Fruit fly (Drosophila melanogaster) whole organism, embryonic: Measurements from ENCODE around the gene Osi21.
A peak's percentile ranks its signal among the peaks of the same experiment; 100 is the strongest.

ENCODE experiments used
- Ada2b ChIP-seq: fragments of 200-800 bp; sonication (Bioruptor generic); IDR thresholded peaks from 2 replicates; pipeline ENCODE4 v1.3.6; 2022; ENCODE audit warnings: missing biosample characterization, missing genetic modification characterization
- B-H1 ChIP-seq: fragments of 200-800 bp; sonication (Bioruptor generic); IDR thresholded peaks from 3 replicates; pipeline ENCODE4 v1.3.6; 2022; ENCODE audit warnings: missing biosample characterization, missing genetic modification characterization
- Bteb2 ChIP-seq: fragments of 200-800 bp; sonication (Bioruptor generic); optimal IDR thresholded peaks from 2 replicates; lab custom pipeline; 2016; ENCODE audit warnings: missing biosample characterization, missing genetic modification characterization
- CG11504 ChIP-seq: fragments of 200-800 bp; sonication (Bioruptor generic); optimal IDR thresholded peaks from 3 replicates; lab custom pipeline; 2019; ENCODE audit warnings: missing biosample characterization, mild to moderate bottlenecking, missing genetic modification characterization, moderate library complexity
- CG12236 ChIP-seq: fragments of 200-800 bp; sonication (Bioruptor generic); optimal IDR thresholded peaks from 2 replicates; lab custom pipeline; 2016; ENCODE audit warnings: missing biosample characterization, missing genetic modification characterization
- CG12391 ChIP-seq: fragments of 200-800 bp; sonication (Bioruptor generic); optimal IDR thresholded peaks from 3 replicates; lab custom pipeline; 2018; ENCODE audit warnings: missing biosample characterization, mild to moderate bottlenecking, missing genetic modification characterization, moderate library complexity
- CG12769 ChIP-seq: fragments of 200-800 bp; sonication (Bioruptor generic); optimal IDR thresholded peaks from 2 replicates; lab custom pipeline; 2019; ENCODE audit warnings: missing biosample characterization, mild to moderate bottlenecking, missing genetic modification characterization, moderate library complexity
- CG15011 ChIP-seq: fragments of 200-800 bp; sonication (Bioruptor generic); optimal IDR thresholded peaks from 3 replicates; lab custom pipeline; 2018; ENCODE audit warnings: missing biosample characterization, mild to moderate bottlenecking, missing genetic modification characterization
- CG1602 ChIP-seq: fragments of 200-800 bp; sonication (Bioruptor generic); optimal IDR thresholded peaks from 3 replicates; lab custom pipeline; 2016; ENCODE audit warnings: missing biosample characterization, missing genetic modification characterization
- CG17328 ChIP-seq: fragments of 200-800 bp; sonication (Bioruptor generic); IDR thresholded peaks from 2 replicates; pipeline ENCODE4 v1.3.6; 2022; ENCODE audit warnings: missing biosample characterization, missing genetic modification characterization
- CG2678 ChIP-seq: fragments of 200-800 bp; sonication (Bioruptor generic); optimal IDR thresholded peaks from 3 replicates; lab custom pipeline; 2019; ENCODE audit warnings: missing biosample characterization, mild to moderate bottlenecking, missing genetic modification characterization, moderate library complexity
- CG3407 ChIP-seq: fragments of 200-800 bp; sonication (Bioruptor generic); optimal IDR thresholded peaks from 2 replicates; lab custom pipeline; 2018; ENCODE audit warnings: missing biosample characterization, mild to moderate bottlenecking, missing genetic modification characterization
- CG4360 ChIP-seq: fragments of 200-800 bp; sonication (Bioruptor generic); IDR thresholded peaks from 2 replicates; pipeline ENCODE4 v1.3.6; 2022; ENCODE audit warnings: missing biosample characterization, missing genetic modification characterization
- CG4424 ChIP-seq: fragments of 200-800 bp; sonication (Bioruptor generic); optimal IDR thresholded peaks from 3 replicates; lab custom pipeline; 2016; ENCODE audit warnings: missing biosample characterization, missing genetic modification characterization
- CG7963 ChIP-seq: fragments of 200-800 bp; sonication (Bioruptor generic); IDR thresholded peaks from 3 replicates; pipeline ENCODE4 v1.3.6; 2022; ENCODE audit warnings: missing biosample characterization, missing genetic modification characterization; ENCODE audit not compliant: partially characterized antibody
- D ChIP-seq, 2 experiments: fragments of 200-800 bp in 1 of 2; fragments of >200 bp in 1 of 2; sonication (Bioruptor generic) in 1 of 2; optimal IDR thresholded peaks; 2 replicates in 1 of 2; 3 replicates in 1 of 2; lab custom pipeline; 2017; ENCODE audit warnings: mild to moderate bottlenecking in 1 of 2, missing biosample characterization in 1 of 2, missing genetic modification characterization in 1 of 2, missing genetic modification reagents in 1 of 2
- Lhr ChIP-seq: fragments of 200-800 bp; sonication (Bioruptor generic); optimal IDR thresholded peaks from 3 replicates; lab custom pipeline; 2017; ENCODE audit warnings: mild to moderate bottlenecking, missing biosample characterization, missing genetic modification reagents, missing genetic modification characterization
- Max ChIP-seq: fragments of 200-800 bp; sonication (Bioruptor generic); optimal IDR thresholded peaks from 2 replicates; lab custom pipeline; 2016; ENCODE audit warnings: missing biosample characterization, mild to moderate bottlenecking, missing genetic modification characterization
- NC2β ChIP-seq: fragments of 200-800 bp; sonication (Bioruptor generic); optimal IDR thresholded peaks from 2 replicates; lab custom pipeline; 2016; ENCODE audit warnings: missing biosample characterization, missing genetic modification characterization
- Pdp1 ChIP-seq, 2 experiments: fragments of 200-800 bp; sonication (Bioruptor generic); optimal IDR thresholded peaks; 3 replicates each; lab custom pipeline; 2016; ENCODE audit warnings: missing biosample characterization in 2 of 2, missing genetic modification characterization in 2 of 2, mild to moderate bottlenecking in 1 of 2, moderate library complexity in 1 of 2
- Poxn ChIP-seq: fragments of 200-800 bp; sonication (Bioruptor generic); IDR thresholded peaks from 2 replicates; pipeline ENCODE4 v1.3.6; 2022; ENCODE audit warnings: missing biosample characterization, missing genetic modification characterization
- Side ChIP-seq: fragments of 200-800 bp; sonication (Bioruptor generic); optimal IDR thresholded peaks from 2 replicates; lab custom pipeline; 2016; ENCODE audit warnings: missing biosample characterization, missing genetic modification characterization
- Six4 ChIP-seq: fragments of 200-800 bp; sonication (Bioruptor generic); optimal IDR thresholded peaks from 2 replicates; lab custom pipeline; 2016; ENCODE audit warnings: missing biosample characterization, missing genetic modification characterization
- TFAM ChIP-seq: fragments of 200-800 bp; sonication (Bioruptor generic); optimal IDR thresholded peaks from 2 replicates; lab custom pipeline; 2017; ENCODE audit warnings: missing biosample characterization, missing genetic modification characterization, inconsistent platforms
- crc ChIP-seq: fragments of 200-800 bp; sonication (Bioruptor generic); optimal IDR thresholded peaks from 2 replicates; lab custom pipeline; 2016; ENCODE audit warnings: missing biosample characterization, missing genetic modification characterization
- croc ChIP-seq: fragments of 200-800 bp; sonication (Bioruptor generic); conservative IDR thresholded peaks from 3 replicates; pipeline ENCODE4 v1.3.6; 2022; ENCODE audit warnings: missing biosample characterization, missing genetic modification characterization
- dimm ChIP-seq: fragments of 200-800 bp; sonication (Bioruptor generic); IDR thresholded peaks from 2 replicates; pipeline ENCODE4 v1.3.6; 2022; ENCODE audit warnings: missing biosample characterization, missing genetic modification characterization
- dmrt99B ChIP-seq: fragments of 200-800 bp; sonication (Bioruptor generic); optimal IDR thresholded peaks from 2 replicates; lab custom pipeline; 2018; ENCODE audit warnings: missing biosample characterization, mild to moderate bottlenecking, missing genetic modification characterization, moderate library complexity
- emc ChIP-seq: fragments of 200-800 bp; sonication (Bioruptor generic); optimal IDR thresholded peaks from 2 replicates; lab custom pipeline; 2016; ENCODE audit warnings: missing biosample characterization, missing genetic modification characterization
- ewg ChIP-seq: fragments of 200-800 bp; sonication (Bioruptor generic); optimal IDR thresholded peaks from 3 replicates; lab custom pipeline; 2017; ENCODE audit warnings: mild to moderate bottlenecking, missing biosample characterization, missing genetic modification reagents, missing genetic modification characterization
- fd102C ChIP-seq: fragments of 200-800 bp; sonication (Bioruptor generic); optimal IDR thresholded peaks from 2 replicates; lab custom pipeline; 2018; ENCODE audit warnings: missing biosample characterization, mild to moderate bottlenecking, missing genetic modification characterization, moderate library complexity
- fd96Cb ChIP-seq: fragments of 200-800 bp; sonication (Bioruptor generic); optimal IDR thresholded peaks from 2 replicates; lab custom pipeline; 2018; ENCODE audit warnings: missing biosample characterization, mild to moderate bottlenecking, missing genetic modification characterization, moderate library complexity
- gsb ChIP-seq: fragments of 200-800 bp; sonication (Bioruptor generic); IDR thresholded peaks from 2 replicates; pipeline ENCODE4 v1.3.6; 2022; ENCODE audit warnings: missing biosample characterization, missing genetic modification characterization
- gsb-n ChIP-seq: fragments of 200-800 bp; sonication (Bioruptor generic); optimal IDR thresholded peaks from 3 replicates; lab custom pipeline; 2018; ENCODE audit warnings: missing biosample characterization, mild to moderate bottlenecking, missing genetic modification characterization
- jing ChIP-seq: fragments of 200-800 bp; sonication (Bioruptor generic); optimal IDR thresholded peaks from 2 replicates; lab custom pipeline; 2018; ENCODE audit warnings: missing biosample characterization, mild to moderate bottlenecking, missing genetic modification characterization
- onecut ChIP-seq: fragments of 200-800 bp; sonication (Bioruptor generic); IDR thresholded peaks from 2 replicates; pipeline ENCODE4 v1.3.6; 2022; ENCODE audit warnings: missing biosample characterization, missing genetic modification characterization
- sc ChIP-seq, 3 experiments: fragments of >200 bp in 2 of 3; fragments of 200-800 bp in 1 of 3; sonication (Bioruptor generic) in 1 of 3; optimal IDR thresholded peaks; 2 replicates in 2 of 3; 3 replicates in 1 of 3; lab custom pipeline; 2017; ENCODE audit warnings: mild to moderate bottlenecking in 1 of 3, missing biosample characterization in 1 of 3, missing genetic modification characterization in 1 of 3, missing genetic modification reagents in 1 of 3
- scrt ChIP-seq: fragments of 200-800 bp; sonication (Bioruptor generic); optimal IDR thresholded peaks from 2 replicates; lab custom pipeline; 2018; ENCODE audit warnings: missing biosample characterization, mild to moderate bottlenecking, missing genetic modification characterization, moderate library complexity
- seq ChIP-seq: fragments of 200-800 bp; sonication (Bioruptor generic); IDR thresholded peaks from 2 replicates; pipeline ENCODE4 v1.3.6; 2022; ENCODE audit warnings: missing biosample characterization, missing genetic modification characterization
- sim ChIP-seq: fragments of 200-800 bp; sonication (Bioruptor generic); IDR thresholded peaks from 2 replicates; pipeline ENCODE4 v1.3.6; 2022; ENCODE audit warnings: missing biosample characterization, missing genetic modification characterization
- slbo ChIP-seq: fragments of 200-800 bp; sonication (Bioruptor generic); IDR thresholded peaks from 2 replicates; pipeline ENCODE4 v1.3.6; 2022; ENCODE audit warnings: missing biosample characterization, missing genetic modification characterization
- slou ChIP-seq: fragments of 200-800 bp; sonication (Bioruptor generic); optimal IDR thresholded peaks from 3 replicates; lab custom pipeline; 2016; ENCODE audit warnings: missing biosample characterization, missing genetic modification characterization
- sna ChIP-seq: fragments of 200-800 bp; sonication (Bioruptor generic); IDR thresholded peaks from 2 replicates; pipeline ENCODE4 v1.3.6; 2022; ENCODE audit warnings: missing biosample characterization, missing genetic modification characterization; ENCODE audit not compliant: partially characterized antibody
- stwl ChIP-seq: fragments of 200-800 bp; sonication (Bioruptor generic); optimal IDR thresholded peaks from 3 replicates; lab custom pipeline; 2018; ENCODE audit warnings: missing biosample characterization, mild to moderate bottlenecking, missing genetic modification characterization, moderate library complexity
- tin ChIP-seq: fragments of 200-800 bp; sonication (Bioruptor generic); optimal IDR thresholded peaks from 3 replicates; lab custom pipeline; 2016; ENCODE audit warnings: missing biosample characterization, missing genetic modification characterization
- trh ChIP-seq: fragments of 200-800 bp; sonication (Bioruptor generic); optimal IDR thresholded peaks from 2 replicates; lab custom pipeline; 2016; ENCODE audit warnings: missing biosample characterization, missing genetic modification characterization
- ttk ChIP-seq: fragments of 200-800 bp; sonication (Bioruptor generic); IDR thresholded peaks from 2 replicates; pipeline ENCODE4 v2.1.2; 2022; ENCODE audit warnings: missing biosample characterization, missing genetic modification characterization
- vfl ChIP-seq: fragments of 200-800 bp; sonication (Bioruptor generic); optimal IDR thresholded peaks from 2 replicates; lab custom pipeline; 2016; ENCODE audit warnings: missing biosample characterization, missing genetic modification characterization
- zen2 ChIP-seq: fragments of 200-800 bp; sonication (Bioruptor generic); IDR thresholded peaks from 3 replicates; pipeline ENCODE4 v1.3.6; 2022; ENCODE audit warnings: missing biosample characterization, missing genetic modification characterization; ENCODE audit not compliant: partially characterized antibody
- zfh2 ChIP-seq: fragments of 200-800 bp; sonication (Bioruptor generic); optimal IDR thresholded peaks from 2 replicates; lab custom pipeline; 2016; ENCODE audit warnings: missing biosample characterization, missing genetic modification characterization

Gene Osi21

dm6 chr2L:11323917-11324316 lies 38.4 kb upstream of the Osi21 start (continued):
- TF ChIP-seq B-H1 (GFP tag; lab: Robert Waterston, UW): peak; percentile 36; the same call in 1 of the 3 replicates
- TF ChIP-seq CG3407 (GFP tag; lab: Kevin White, UChicago): peak; percentile 28
- peak; percentile 81 for TF ChIP-seq CG11504 (tag; lab: Kevin White, UChicago)
- peak; percentile 12 for TF ChIP-seq CG12236 (GFP tag; lab: Kevin White, UChicago)
- TF ChIP-seq emc: no peak
- TF ChIP-seq Poxn: no peak
- TF ChIP-seq CG7963 (GFP tag; lab: Robert Waterston, UW): no peak
- peak; percentile 51 for TF ChIP-seq ttk (GFP tag; lab: Robert Waterston, UW)
- peak; percentile 63 for TF ChIP-seq CG2678 (tag; lab: Kevin White, UChicago)
- TF ChIP-seq sc (optimal IDR thresholded peaks at IDR 0.05; lab: Kevin White, UChicago): no peak
- peak; percentile 5 for TF ChIP-seq sc (GFP tag; optimal IDR thresholded peaks at IDR 0.05; lab: Kevin White, UChicago)
- TF ChIP-seq CG4424 (GFP tag; lab: Kevin White, UChicago): peak; percentile 68
- TF ChIP-seq CG15011 (GFP tag; lab: Kevin White, UChicago): no peak
- TF ChIP-seq Lhr: no peak
- no peak for TF ChIP-seq zfh2 (GFP tag; lab: Kevin White, UChicago)
- TF ChIP-seq Pdp1 (GFP tag; optimal IDR thresholded peaks at IDR 0.05; lab: Kevin White, UChicago): peak; percentile 41 to 58
- peak; percentile 26 for TF ChIP-seq Side (GFP tag; lab: Kevin White, UChicago)
- peak; percentile 64 for TF ChIP-seq onecut (GFP tag; lab: Robert Waterston, UW)
- TF ChIP-seq tin: peak; percentile 46
- peak; percentile 43 for TF ChIP-seq ewg (GFP tag; lab: Kevin White, UChicago)
- no peak for TF ChIP-seq TFAM (GFP tag; lab: Kevin White, UChicago)
- peak; percentile 2 for TF ChIP-seq Max
- TF ChIP-seq dmrt99B (tag; lab: Kevin White, UChicago): peak; percentile 74
- TF ChIP-seq fd102C (GFP tag; lab: Kevin White, UChicago): peak; percentile 17
- peak; percentile 54 for TF ChIP-seq sim (GFP tag; lab: Robert Waterston, UW)
- no peak for TF ChIP-seq scrt
- TF ChIP-seq D (optimal IDR thresholded peaks at IDR 0.05; lab: Kevin White, UChicago): no peak
- TF ChIP-seq D (GFP tag; optimal IDR thresholded peaks at IDR 0.05; lab: Kevin White, UChicago): peak; percentile 60
- TF ChIP-seq seq (GFP tag; lab: Robert Waterston, UW): peak; percentile 56
- peak; percentile 23 for TF ChIP-seq Six4 (GFP tag; lab: Kevin White, UChicago)
- peak; percentile 77 for TF ChIP-seq CG17328 (GFP tag; lab: Robert Waterston, UW)
- TF ChIP-seq jing (GFP tag; lab: Kevin White, UChicago): peak; percentile 32
- TF ChIP-seq CG12391 (tag; lab: Kevin White, UChicago): peak; percentile 63
- TF ChIP-seq trh (GFP tag; lab: Kevin White, UChicago): peak; percentile 28
- TF ChIP-seq stwl: peak; percentile 12
- peak; percentile 54; the same call in 1 of the 2 replicates for TF ChIP-seq Ada2b
- peak; percentile 53; the same call in 2 of the 3 replicates for TF ChIP-seq croc (GFP tag; lab: Robert Waterston, UW)
- peak; percentile 19 for TF ChIP-seq Bteb2 (GFP tag; lab: Kevin White, UChicago)
- peak; percentile 75 for TF ChIP-seq fd96Cb (tag; lab: Kevin White, UChicago)
- TF ChIP-seq CG12769 (tag; lab: Kevin White, UChicago): peak; percentile 65
- no peak for TF ChIP-seq CG4360 (GFP tag; lab: Robert Waterston, UW)
- TF ChIP-seq crc: peak; percentile 21
- no peak for TF ChIP-seq slou (GFP tag; lab: Kevin White, UChicago)
- peak; percentile 28 for TF ChIP-seq CG1602 (GFP tag; lab: Kevin White, UChicago)
- no peak for TF ChIP-seq vfl (GFP tag; lab: Kevin White, UChicago)
- TF ChIP-seq zen2 (GFP tag; lab: Robert Waterston, UW): no peak
- peak; percentile 69 for TF ChIP-seq gsb-n (tag; lab: Kevin White, UChicago)
- peak; percentile 58 for TF ChIP-seq slbo (GFP tag; lab: Robert Waterston, UW)
- peak; percentile 46 for TF ChIP-seq NC2β (GFP tag; lab: Kevin White, UChicago)
- TF ChIP-seq gsb: no peak
- no peak for TF ChIP-seq sna (GFP tag; lab: Robert Waterston, UW)
- TF ChIP-seq dimm (GFP tag; lab: Robert Waterston, UW): peak; percentile 42
